Fruit fly (Drosophila melanogaster) whole organism: ENCODE measurements around the gene dpr20.

ENCODE experiments used
- CG8478 ChIP-seq: fragments of >200 bp; optimal IDR thresholded peaks from 2 replicates; lab custom pipeline; 2018; ENCODE audit warnings: inconsistent platforms
- Dll ChIP-seq: fragments of >200 bp; optimal IDR thresholded peaks from 2 replicates; lab custom pipeline; 2017
- EcR ChIP-seq, 2 experiments: fragments of >200 bp; optimal IDR thresholded peaks; 2 replicates each; lab custom pipeline; 2017; ENCODE audit warnings: missing biosample characterization in 2 of 2, missing genetic modification characterization in 2 of 2, missing genetic modification reagents in 2 of 2
- pan ChIP-seq: fragments of >200 bp; optimal IDR thresholded peaks from 2 replicates; lab custom pipeline; 2017
- psq ChIP-seq: fragments of >200 bp; optimal IDR thresholded peaks from 2 replicates; lab custom pipeline; 2017
- usp ChIP-seq: fragments of >200 bp; optimal IDR thresholded peaks from 2 replicates; lab custom pipeline; 2017; ENCODE audit warnings: missing biosample characterization, missing genetic modification characterization, mixed read lengths

Gene dpr20

dm6 chr3L:857063-858015 lies at the start of gene dpr20:
Gene dpr20 (minus strand): TSS chr3L:857248.
- TF ChIP-seq usp: no peak
- TF ChIP-seq CG8478 (lab: Kevin White, UChicago): no peak
- no peak for TF ChIP-seq psq (lab: Kevin White, UChicago)
- TF ChIP-seq pan (lab: Kevin White, UChicago): no peak
- no peak for TF ChIP-seq Dll (lab: Kevin White, UChicago)
- no peak for TF ChIP-seq EcR (GFP tag; optimal IDR thresholded peaks at IDR 0.05; lab: Kevin White, UChicago)

- TF ChIP-seq EcR (GFP tag; optimal IDR thresholded peaks at IDR 0.05; lab: Kevin White, UChicago): no peak
- TF ChIP-seq CG8478 (lab: Kevin White, UChicago): no peak
- TF ChIP-seq usp: no peak
- no peak for TF ChIP-seq Dll (lab: Kevin White, UChicago)
- TF ChIP-seq pan (lab: Kevin White, UChicago): no peak
- no peak for TF ChIP-seq psq (lab: Kevin White, UChicago)
These were observed 48.1 kb upstream of the dpr20 start for dm6 chr3L:904991-905745.

dm6 chr3L:904364-904763 lies 47.3 kb upstream of the dpr20 start:
- TF ChIP-seq pan (lab: Kevin White, UChicago) (no peak), psq (lab: Kevin White, UChicago) (no peak), EcR (GFP tag; optimal IDR thresholded peaks at IDR 0.05; lab: Kevin White, UChicago) (no peak), CG8478 (lab: Kevin White, UChicago) (no peak), usp (no peak), Dll (lab: Kevin White, UChicago) (no peak)

DNA sequence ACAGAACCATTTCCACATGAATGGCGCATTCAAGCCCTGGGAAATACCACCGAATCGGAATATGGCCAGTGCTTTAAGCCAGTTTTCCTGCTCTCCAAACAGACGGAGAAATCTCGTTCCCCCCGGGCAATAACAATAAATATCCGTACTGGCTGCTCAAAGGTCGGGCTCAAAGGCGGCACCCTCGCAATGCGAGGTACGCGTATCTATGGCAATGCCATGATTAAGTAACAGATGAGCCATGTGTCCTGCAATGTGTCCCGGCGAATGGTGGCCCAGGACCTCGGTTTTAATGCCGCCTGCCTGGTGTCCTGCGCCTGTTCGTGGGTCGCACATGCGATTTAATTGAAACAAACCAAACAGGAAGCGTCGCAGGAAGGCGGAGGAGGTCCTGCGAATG lies 46.9 kb upstream of the dpr20 start:
- TF ChIP-seq CG8478 (lab: Kevin White, UChicago) (no peak), usp (no peak), Dll (lab: Kevin White, UChicago) (no peak), EcR (GFP tag; optimal IDR thresholded peaks at IDR 0.05; lab: Kevin White, UChicago) (no peak)

DNA sequence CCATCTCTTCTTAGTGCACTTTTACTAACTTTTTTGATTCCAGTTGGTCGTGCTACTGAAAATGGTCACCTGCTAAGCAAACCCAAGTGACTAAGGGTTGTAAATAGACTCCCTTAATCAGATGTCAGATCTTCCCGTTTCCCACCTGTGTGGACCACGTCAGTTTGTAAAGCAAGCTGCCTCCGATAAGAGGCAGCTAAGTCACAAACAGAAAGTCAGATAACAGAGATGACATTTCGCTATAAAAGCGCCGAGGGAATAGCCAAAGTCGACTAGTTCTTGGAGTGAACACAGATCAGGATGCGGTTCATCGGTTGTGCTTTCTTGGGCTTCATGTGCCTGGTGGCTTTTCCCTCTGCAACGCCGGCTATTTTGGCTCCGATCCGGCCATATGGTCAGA lies 45.5 kb upstream of the dpr20 start, which contains the start of gene mat:
TSS of gene mat (plus strand) at position 301 of the 400 bp plus-strand sequence.
- TF ChIP-seq usp (no peak), CG8478 (lab: Kevin White, UChicago) (no peak)

DNA sequence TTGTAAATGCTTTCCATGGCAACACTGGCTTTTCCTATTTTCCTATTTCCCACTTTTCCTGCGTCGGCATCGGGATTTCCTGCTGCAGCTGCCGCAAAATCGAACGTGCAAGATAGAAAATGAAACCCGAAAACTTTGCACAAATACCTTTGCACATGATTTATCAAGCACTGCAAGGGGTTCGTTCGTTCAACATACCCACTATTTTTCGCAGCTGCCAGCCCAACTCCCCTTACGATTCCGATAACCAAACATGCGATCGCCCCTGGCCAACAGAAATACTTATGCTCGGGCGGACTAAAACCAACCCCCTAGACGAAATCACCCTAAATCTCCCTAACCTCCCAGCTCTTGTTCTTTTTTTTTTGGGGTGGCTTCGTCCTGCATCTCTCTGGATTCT lies 44.4 kb upstream of the dpr20 start:
- TF ChIP-seq psq (lab: Kevin White, UChicago) (no peak), EcR (GFP tag; optimal IDR thresholded peaks at IDR 0.05; lab: Kevin White, UChicago) (no peak), CG8478 (lab: Kevin White, UChicago) (no peak), pan (lab: Kevin White, UChicago) (no peak), Dll (lab: Kevin White, UChicago) (no peak), usp (no peak)

DNA sequence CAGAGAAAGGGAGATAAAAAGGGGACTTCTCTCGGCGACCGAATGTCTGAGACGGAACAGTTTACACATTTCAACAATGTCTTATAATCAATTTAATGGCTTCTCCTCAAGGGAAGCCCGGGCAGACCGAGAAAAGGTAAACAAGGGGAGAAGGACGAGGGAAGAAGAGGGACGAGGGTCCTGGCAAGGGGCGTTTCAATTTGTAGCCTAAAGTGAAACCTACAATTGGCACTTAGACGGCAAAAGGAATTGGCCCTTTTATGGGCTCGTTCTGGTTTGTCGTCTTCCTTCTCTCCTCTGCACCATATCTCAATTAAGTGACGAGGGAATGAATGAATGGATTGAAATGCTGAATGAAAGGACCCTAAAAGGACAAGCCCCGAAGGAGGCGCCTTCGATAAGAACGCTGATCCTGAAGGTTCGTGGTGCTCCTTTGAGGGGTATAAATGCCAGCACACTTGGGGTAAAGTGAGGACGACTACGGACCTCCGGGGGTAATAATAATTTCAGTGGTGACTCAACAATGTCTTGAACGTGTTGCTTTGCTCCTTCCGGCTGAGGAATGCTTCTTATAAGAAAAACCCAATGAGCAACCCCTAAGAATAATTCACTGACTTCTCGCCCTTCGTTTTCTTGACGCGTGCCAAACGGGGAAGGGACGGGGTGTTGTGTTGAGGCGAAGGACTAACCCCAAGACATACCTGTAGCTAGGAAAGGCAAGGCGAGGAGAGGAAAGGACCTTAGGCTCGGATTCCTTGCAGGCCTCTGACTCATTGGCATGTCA lies 43.6 kb upstream of the dpr20 start:
- TF ChIP-seq Dll (lab: Kevin White, UChicago) (no peak), EcR (GFP tag; optimal IDR thresholded peaks at IDR 0.05; lab: Kevin White, UChicago) (no peak), CG8478 (lab: Kevin White, UChicago) (no peak), psq (lab: Kevin White, UChicago) (no peak), pan (lab: Kevin White, UChicago) (no peak), usp (no peak)

DNA sequence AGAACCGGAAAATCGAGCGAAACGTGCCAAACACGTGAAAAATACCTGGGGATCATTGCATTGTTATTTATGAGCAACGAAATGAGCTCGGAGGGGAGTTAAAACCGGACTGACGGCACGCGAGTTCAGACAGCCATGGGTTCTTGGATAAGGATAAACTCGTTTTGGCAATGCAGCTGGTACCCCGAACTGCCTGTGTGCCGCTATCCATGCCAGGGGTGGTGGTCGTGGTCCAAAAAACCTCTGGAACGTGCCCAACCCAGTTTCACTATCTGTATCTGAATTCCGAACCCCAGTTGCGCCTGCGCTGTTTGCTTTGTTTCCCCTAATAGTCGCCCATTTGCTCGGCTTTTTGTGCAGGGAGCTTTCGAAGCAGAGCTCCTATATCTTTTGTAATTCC lies 42.3 kb upstream of the dpr20 start:
- no peak for TF ChIP-seq CG8478 (lab: Kevin White, UChicago)
- no peak for TF ChIP-seq psq (lab: Kevin White, UChicago)
- no peak for TF ChIP-seq EcR (GFP tag; optimal IDR thresholded peaks at IDR 0.05; lab: Kevin White, UChicago)
- TF ChIP-seq usp: no peak
- no peak for TF ChIP-seq pan (lab: Kevin White, UChicago)
- no peak for TF ChIP-seq Dll (lab: Kevin White, UChicago)

DNA sequence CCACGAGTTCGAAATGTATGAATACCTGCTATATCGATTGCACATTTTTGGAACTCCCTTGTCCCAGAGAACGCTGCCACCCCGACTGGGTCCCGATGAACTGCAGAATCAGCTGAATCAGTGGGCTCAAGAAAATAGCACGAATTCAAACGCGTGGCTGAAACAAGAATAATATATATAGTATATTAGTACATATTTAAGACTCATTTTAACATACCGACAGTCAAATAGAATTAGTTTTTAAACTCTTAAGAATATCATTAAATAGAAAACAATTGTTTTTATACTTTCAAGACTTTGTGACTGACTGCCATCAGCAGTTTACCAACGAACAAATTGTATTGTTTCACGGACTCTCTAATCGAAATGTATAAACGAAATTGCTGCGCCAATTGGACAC lies 40.0 kb upstream of the dpr20 start, which contains the start of gene CG34057:
TSS of gene CG34057 (plus strand) at position 301 of the 400 bp plus-strand sequence.
- no peak for TF ChIP-seq CG8478 (lab: Kevin White, UChicago)
- no peak for TF ChIP-seq usp
- no peak for TF ChIP-seq EcR (GFP tag; optimal IDR thresholded peaks at IDR 0.05; lab: Kevin White, UChicago)
- TF ChIP-seq Dll (lab: Kevin White, UChicago): no peak
- no peak for TF ChIP-seq psq (lab: Kevin White, UChicago)
- TF ChIP-seq pan (lab: Kevin White, UChicago): no peak

DNA sequence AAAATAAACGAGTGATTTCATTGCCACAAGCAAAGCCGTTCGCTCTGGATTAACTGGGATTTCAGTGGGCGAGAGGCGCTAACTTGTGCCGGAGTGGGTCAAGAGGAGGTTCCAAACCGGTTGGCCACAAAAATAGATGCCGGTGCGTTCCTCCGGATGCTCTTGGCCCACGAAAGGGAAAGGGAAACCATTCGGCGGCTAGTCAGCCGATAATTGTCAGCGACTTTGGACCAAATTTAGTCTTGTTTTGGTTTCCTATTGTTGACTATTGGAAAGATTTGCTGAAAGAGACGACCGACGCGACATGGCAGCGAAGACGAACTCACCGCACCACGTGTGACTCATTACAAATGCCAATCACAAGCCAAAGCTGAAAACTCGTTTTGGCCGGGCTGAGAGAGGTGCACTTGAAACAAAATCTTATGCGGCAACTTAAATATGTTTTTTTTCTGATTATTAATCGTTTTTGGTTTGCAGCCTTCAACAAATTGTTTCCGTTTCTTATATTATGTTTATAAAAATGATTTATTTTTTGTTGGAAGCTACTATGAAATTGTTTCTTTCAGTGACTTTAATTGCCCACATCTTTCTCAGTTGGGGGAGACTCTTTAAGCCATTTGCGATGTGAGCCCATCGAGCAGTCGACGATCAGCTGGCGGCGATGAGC lies 38.4 kb upstream of the dpr20 start, which contains the start of gene CG34056:
TSS of gene CG34056 (plus strand) at position 638 of the 667 bp plus-strand sequence.
- TF ChIP-seq psq (lab: Kevin White, UChicago) (no peak), CG8478 (lab: Kevin White, UChicago) (no peak), EcR (GFP tag; optimal IDR thresholded peaks at IDR 0.05; lab: Kevin White, UChicago) (no peak), pan (lab: Kevin White, UChicago) (no peak), Dll (lab: Kevin White, UChicago) (peak; percentile 79), usp (no peak)
